Fruit fly (Drosophila melanogaster) whole organism, embryonic: ENCODE measurements around the gene CG43922.
A peak's percentile ranks its signal among the peaks of the same experiment; 100 is the strongest.

ENCODE experiments used
- Aef1 ChIP-seq: fragments of 200-800 bp; sonication (Bioruptor generic); IDR thresholded peaks from 3 replicates; pipeline ENCODE4 v1.3.6; 2022; ENCODE audit warnings: missing biosample characterization, missing genetic modification characterization
- B-H1 ChIP-seq: fragments of 200-800 bp; sonication (Bioruptor generic); IDR thresholded peaks from 3 replicates; pipeline ENCODE4 v1.3.6; 2022; ENCODE audit warnings: missing biosample characterization, missing genetic modification characterization
- CG10147 ChIP-seq: fragments of 200-800 bp; sonication (Bioruptor generic); optimal IDR thresholded peaks from 2 replicates; lab custom pipeline; 2019; ENCODE audit warnings: missing biosample characterization, mild to moderate bottlenecking, missing genetic modification characterization, moderate library complexity
- CG10959 ChIP-seq: fragments of 200-800 bp; sonication (Bioruptor generic); IDR thresholded peaks from 2 replicates; pipeline ENCODE4 v1.3.6; 2022; ENCODE audit warnings: missing biosample characterization, missing genetic modification characterization
- CG11085 ChIP-seq: fragments of 200-800 bp; sonication (Bioruptor generic); IDR thresholded peaks from 2 replicates; pipeline ENCODE4 v1.3.6; 2022; ENCODE audit warnings: missing biosample characterization, missing genetic modification characterization
- CG11398 ChIP-seq: fragments of 200-800 bp; sonication (Bioruptor generic); optimal IDR thresholded peaks from 2 replicates; lab custom pipeline; 2016; ENCODE audit warnings: missing biosample characterization, missing genetic modification characterization
- CG12219 ChIP-seq: fragments of 200-800 bp; sonication (Bioruptor generic); optimal IDR thresholded peaks from 3 replicates; lab custom pipeline; 2018; ENCODE audit warnings: missing biosample characterization, mild to moderate bottlenecking, missing genetic modification characterization
- CG12391 ChIP-seq: fragments of 200-800 bp; sonication (Bioruptor generic); optimal IDR thresholded peaks from 3 replicates; lab custom pipeline; 2018; ENCODE audit warnings: missing biosample characterization, mild to moderate bottlenecking, missing genetic modification characterization, moderate library complexity
- CG14014 ChIP-seq: fragments of 200-800 bp; sonication (Bioruptor generic); IDR thresholded peaks from 2 replicates; pipeline ENCODE4 v1.3.6; 2022; ENCODE audit warnings: missing biosample characterization, missing genetic modification characterization
- CG14050 ChIP-seq: fragments of 200-800 bp; sonication (Bioruptor generic); IDR thresholded peaks from 3 replicates; pipeline ENCODE4 v1.3.6; 2022; ENCODE audit warnings: missing biosample characterization, missing genetic modification characterization
- CG14441 ChIP-seq: fragments of 200-800 bp; sonication (Bioruptor generic); IDR thresholded peaks from 2 replicates; pipeline ENCODE4 v1.3.6; 2022; ENCODE audit warnings: missing biosample characterization, missing genetic modification characterization
- CG14667 ChIP-seq: fragments of 200-800 bp; sonication (Bioruptor generic); IDR thresholded peaks from 2 replicates; pipeline ENCODE4 v1.3.6; 2022; ENCODE audit warnings: missing biosample characterization, missing genetic modification characterization
- CG1529 ChIP-seq: fragments of 200-800 bp; sonication (Bioruptor generic); optimal IDR thresholded peaks from 3 replicates; lab custom pipeline; 2018; ENCODE audit warnings: missing biosample characterization, missing genetic modification characterization
- CG17385 ChIP-seq: fragments of 200-800 bp; sonication (Bioruptor generic); optimal IDR thresholded peaks from 3 replicates; lab custom pipeline; 2018; ENCODE audit warnings: missing biosample characterization, mild to moderate bottlenecking, missing genetic modification characterization
- CG17802 ChIP-seq: fragments of 200-800 bp; sonication (Bioruptor generic); optimal IDR thresholded peaks from 2 replicates; lab custom pipeline; 2018; ENCODE audit warnings: missing biosample characterization, mild to moderate bottlenecking, missing genetic modification characterization, moderate library complexity
- CG2120 ChIP-seq: fragments of 200-800 bp; sonication (Bioruptor generic); optimal IDR thresholded peaks from 3 replicates; lab custom pipeline; 2016; ENCODE audit warnings: missing biosample characterization, missing genetic modification characterization
- CG2678 ChIP-seq: fragments of 200-800 bp; sonication (Bioruptor generic); optimal IDR thresholded peaks from 3 replicates; lab custom pipeline; 2019; ENCODE audit warnings: missing biosample characterization, mild to moderate bottlenecking, missing genetic modification characterization, moderate library complexity
- CG2889 ChIP-seq: fragments of 200-800 bp; sonication (Bioruptor generic); IDR thresholded peaks from 3 replicates; pipeline ENCODE4 v1.3.6; 2022; ENCODE audit warnings: missing biosample characterization, missing genetic modification characterization
- CG31365 ChIP-seq: fragments of 200-800 bp; sonication (Bioruptor generic); optimal IDR thresholded peaks from 2 replicates; lab custom pipeline; 2018; ENCODE audit warnings: missing biosample characterization, mild to moderate bottlenecking, missing genetic modification characterization
- CG4730 ChIP-seq: fragments of 200-800 bp; sonication (Bioruptor generic); IDR thresholded peaks from 2 replicates; pipeline ENCODE4 v1.3.6; 2022; ENCODE audit warnings: missing biosample characterization, missing genetic modification characterization
- CG7928 ChIP-seq: fragments of 200-800 bp; sonication (Bioruptor generic); optimal IDR thresholded peaks from 2 replicates; lab custom pipeline; 2017; ENCODE audit warnings: missing biosample characterization, mild to moderate bottlenecking, missing genetic modification characterization
- CG8290 ChIP-seq, 3 experiments: fragments of 200-800 bp; sonication (Bioruptor generic); optimal IDR thresholded peaks; 2 replicates each; lab custom pipeline; 2016 to 2019; ENCODE audit warnings: missing biosample characterization in 3 of 3, missing genetic modification characterization in 3 of 3, mild to moderate bottlenecking in 2 of 3, moderate library complexity in 1 of 3
- CG8359 ChIP-seq: fragments of 200-800 bp; sonication (Bioruptor generic); optimal IDR thresholded peaks from 2 replicates; lab custom pipeline; 2017; ENCODE audit warnings: missing biosample characterization, mild to moderate bottlenecking, missing genetic modification characterization, borderline replicate concordance
- CG9437 ChIP-seq: fragments of 200-800 bp; sonication (Bioruptor generic); optimal IDR thresholded peaks from 2 replicates; lab custom pipeline; 2018; ENCODE audit warnings: missing biosample characterization, mild to moderate bottlenecking, missing genetic modification characterization
- CG9932 ChIP-seq: fragments of 200-800 bp; sonication (Bioruptor generic); IDR thresholded peaks from 2 replicates; pipeline ENCODE4 v1.3.6; 2022; ENCODE audit warnings: missing biosample characterization, missing genetic modification characterization
- Camta ChIP-seq: fragments of 200-800 bp; sonication (Bioruptor generic); optimal IDR thresholded peaks from 2 replicates; lab custom pipeline; 2016; ENCODE audit warnings: missing biosample characterization, missing genetic modification characterization
- CkIIα-i1 ChIP-seq: fragments of 200-800 bp; sonication (Bioruptor generic); IDR thresholded peaks from 2 replicates; pipeline ENCODE4 v1.3.6; 2022; ENCODE audit warnings: missing biosample characterization, missing genetic modification characterization
- D ChIP-seq, 2 experiments: fragments of 200-800 bp in 1 of 2; fragments of >200 bp in 1 of 2; sonication (Bioruptor generic) in 1 of 2; optimal IDR thresholded peaks; 2 replicates in 1 of 2; 3 replicates in 1 of 2; lab custom pipeline; 2017; ENCODE audit warnings: mild to moderate bottlenecking in 1 of 2, missing biosample characterization in 1 of 2, missing genetic modification characterization in 1 of 2, missing genetic modification reagents in 1 of 2
- Dip2 ChIP-seq: fragments of 200-800 bp; sonication (Bioruptor generic); IDR thresholded peaks from 2 replicates; pipeline ENCODE4 v1.3.6; 2022; ENCODE audit warnings: missing biosample characterization, missing genetic modification characterization
- Dll ChIP-seq: fragments of 200-800 bp; sonication (Bioruptor generic); IDR thresholded peaks from 4 replicates; pipeline ENCODE4 v1.3.6; 2022; ENCODE audit warnings: missing biosample characterization, missing genetic modification characterization; ENCODE audit not compliant: partially characterized antibody
- Eip74EF ChIP-seq, 2 experiments: fragments of 200-800 bp in 1 of 2; fragments of >200 bp in 1 of 2; sonication (Bioruptor generic) in 1 of 2; optimal IDR thresholded peaks; 2 replicates each; lab custom pipeline; 2017 to 2019; ENCODE audit warnings: missing biosample characterization in 2 of 2, missing genetic modification characterization in 2 of 2, mild to moderate bottlenecking in 1 of 2, moderate library complexity in 1 of 2
- Meics ChIP-seq: fragments of 200-800 bp; sonication (Bioruptor generic); optimal IDR thresholded peaks from 2 replicates; lab custom pipeline; 2017; ENCODE audit warnings: missing biosample characterization, mild to moderate bottlenecking, missing genetic modification characterization
- Spps ChIP-seq: fragments of 200-800 bp; sonication (Bioruptor generic); optimal IDR thresholded peaks from 2 replicates; lab custom pipeline; 2018; ENCODE audit warnings: missing biosample characterization, mild to moderate bottlenecking, missing genetic modification characterization
- ara ChIP-seq: fragments of 200-800 bp; sonication (Bioruptor generic); IDR thresholded peaks from 2 replicates; pipeline ENCODE4 v1.3.6; 2022; ENCODE audit warnings: missing biosample characterization, missing genetic modification characterization
- az2 ChIP-seq: fragments of 200-800 bp; sonication (Bioruptor generic); optimal IDR thresholded peaks from 3 replicates; lab custom pipeline; 2016; ENCODE audit warnings: missing biosample characterization, missing genetic modification characterization
- bowl ChIP-seq: fragments of 200-800 bp; sonication (Bioruptor generic); IDR thresholded peaks from 2 replicates; pipeline ENCODE4 v1.3.6; 2022; ENCODE audit warnings: missing biosample characterization, missing genetic modification characterization
- cato ChIP-seq: fragments of 200-800 bp; sonication (Bioruptor generic); optimal IDR thresholded peaks from 2 replicates; lab custom pipeline; 2016; ENCODE audit warnings: missing biosample characterization, missing genetic modification characterization, borderline replicate concordance
- dati ChIP-seq: fragments of 200-800 bp; sonication (Bioruptor generic); IDR thresholded peaks from 2 replicates; pipeline ENCODE4 v1.3.6; 2022; ENCODE audit warnings: missing biosample characterization, missing genetic modification characterization
- fd102C ChIP-seq: fragments of 200-800 bp; sonication (Bioruptor generic); optimal IDR thresholded peaks from 2 replicates; lab custom pipeline; 2018; ENCODE audit warnings: missing biosample characterization, mild to moderate bottlenecking, missing genetic modification characterization, moderate library complexity
- fd64A ChIP-seq: fragments of 200-800 bp; sonication (Bioruptor generic); optimal IDR thresholded peaks from 3 replicates; lab custom pipeline; 2018; ENCODE audit warnings: missing biosample characterization, mild to moderate bottlenecking, missing genetic modification characterization
- insv ChIP-seq, 2 experiments: fragments of 200-800 bp; sonication (Bioruptor generic); optimal IDR thresholded peaks; 3 replicates each; lab custom pipeline; 2016 to 2018; ENCODE audit warnings: missing biosample characterization in 2 of 2, missing genetic modification characterization in 2 of 2
- luna ChIP-seq: fragments of 200-800 bp; sonication (Bioruptor generic); optimal IDR thresholded peaks from 2 replicates; lab custom pipeline; 2016; ENCODE audit warnings: missing biosample characterization, missing genetic modification characterization
- nau ChIP-seq: fragments of 200-800 bp; sonication (Bioruptor generic); optimal IDR thresholded peaks from 3 replicates; lab custom pipeline; 2017; ENCODE audit warnings: missing biosample characterization, mild to moderate bottlenecking, missing genetic modification characterization, missing genetic modification reagents
- nmo ChIP-seq: fragments of 200-800 bp; sonication (Bioruptor generic); optimal IDR thresholded peaks from 2 replicates; lab custom pipeline; 2018; ENCODE audit warnings: missing biosample characterization, mild to moderate bottlenecking, missing genetic modification characterization, moderate library complexity
- nom ChIP-seq: fragments of 200-800 bp; sonication (Bioruptor generic); optimal IDR thresholded peaks from 2 replicates; lab custom pipeline; 2017; ENCODE audit warnings: missing biosample characterization, missing genetic modification characterization, mild to moderate bottlenecking, moderate library complexity, missing genetic modification reagents
- phol ChIP-seq: fragments of 200-800 bp; sonication (Bioruptor generic); optimal IDR thresholded peaks from 3 replicates; lab custom pipeline; 2018; ENCODE audit warnings: missing biosample characterization, mild to moderate bottlenecking, missing genetic modification characterization, moderate library complexity
- psq ChIP-seq: fragments of 200-800 bp; sonication (Bioruptor generic); optimal IDR thresholded peaks from 2 replicates; lab custom pipeline; 2017; ENCODE audit warnings: missing biosample characterization, missing genetic modification characterization
- schlank ChIP-seq: fragments of 200-800 bp; sonication (Bioruptor generic); optimal IDR thresholded peaks from 2 replicates; lab custom pipeline; 2018; ENCODE audit warnings: missing biosample characterization, mild to moderate bottlenecking, missing genetic modification characterization
- sima ChIP-seq: fragments of 200-800 bp; sonication (Bioruptor generic); optimal IDR thresholded peaks from 2 replicates; lab custom pipeline; 2016; ENCODE audit warnings: missing biosample characterization, missing genetic modification characterization
- sqz ChIP-seq: fragments of 200-800 bp; sonication (Bioruptor generic); optimal IDR thresholded peaks from 3 replicates; lab custom pipeline; 2018; ENCODE audit warnings: missing biosample characterization, mild to moderate bottlenecking, missing genetic modification characterization
- yki ChIP-seq: fragments of >200 bp; optimal IDR thresholded peaks from 3 replicates; lab custom pipeline; 2018

CG43922 gene

DNA sequence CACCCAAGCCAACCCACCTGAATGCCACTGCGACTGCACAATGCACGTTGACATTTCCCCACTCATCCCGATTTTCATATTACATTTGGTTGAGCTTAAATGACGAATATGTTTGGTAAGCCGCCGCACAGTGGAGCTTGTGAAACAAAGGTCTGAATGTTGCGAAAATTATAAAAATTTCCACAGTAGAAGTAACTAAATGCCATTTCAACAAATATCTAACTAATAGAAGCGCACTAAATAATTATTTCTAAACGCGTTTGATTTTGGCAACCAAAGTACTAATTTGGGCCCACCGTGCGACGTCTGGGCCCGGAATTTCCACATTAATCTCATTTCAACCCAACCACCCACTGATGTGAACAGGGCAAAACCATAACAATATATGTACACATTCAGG, 1.7 kb downstream of the CG43922 start (continued):
- TF ChIP-seq bowl (no peak), CG2120 (no peak), nmo (peak; percentile 14), CG1529 (no peak), CG14050 (GFP tag; lab: Robert Waterston, UW) (no peak), CG10959 (GFP tag; lab: Robert Waterston, UW) (no peak), sima (GFP tag; lab: Kevin White, UChicago) (no peak), CkIIα-i1 (no peak), B-H1 (GFP tag; lab: Robert Waterston, UW) (0 out of 3 replicates have a peak, but pooled peaks have one; percentile 14), cato (GFP tag; lab: Kevin White, UChicago) (no peak), CG9932 (no peak), phol (tag; lab: Kevin White, UChicago) (peak; percentile 23), psq (GFP tag; lab: Kevin White, UChicago) (no peak), CG11398 (GFP tag; lab: Kevin White, UChicago) (no peak), az2 (GFP tag; lab: Kevin White, UChicago) (no peak), CG12219 (GFP tag; lab: Kevin White, UChicago) (peak; percentile 3), nau (GFP tag; lab: Kevin White, UChicago) (no peak), Camta (GFP tag; lab: Kevin White, UChicago) (no peak), CG14667 (GFP tag; lab: Robert Waterston, UW) (peak; percentile 10; the same call in 1 of the 2 replicates), CG4730 (GFP tag; lab: Robert Waterston, UW) (no peak; the same call in 1 of the 2 replicates), Spps (tag; lab: Kevin White, UChicago) (no peak), dati (GFP tag; lab: Robert Waterston, UW) (no peak), CG12391 (tag; lab: Kevin White, UChicago) (peak; percentile 7), ara (GFP tag; lab: Robert Waterston, UW) (0 out of 2 replicates have a peak, but pooled peaks have one; percentile 13), CG14441 (GFP tag; lab: Robert Waterston, UW) (no peak), schlank (tag; lab: Kevin White, UChicago) (no peak), Aef1 (GFP tag; lab: Robert Waterston, UW) (no peak), Meics (GFP tag; lab: Kevin White, UChicago) (peak; percentile 4), CG7928 (GFP tag; lab: Kevin White, UChicago) (no peak), insv (GFP tag; optimal IDR thresholded peaks at IDR 0.05; lab: Kevin White, UChicago) (no peak), CG11085 (GFP tag; lab: Robert Waterston, UW) (no peak), CG9437 (GFP tag; lab: Kevin White, UChicago) (no peak), Dll (GFP tag; lab: Robert Waterston, UW) (no peak), nom (no peak), CG31365 (tag; lab: Kevin White, UChicago) (no peak), CG2889 (no peak), yki (lab: Kevin White, UChicago) (no peak), CG17802 (no peak), fd64A (no peak), Dip2 (GFP tag; lab: Robert Waterston, UW) (no peak), CG10147 (GFP tag; lab: Kevin White, UChicago) (no peak), D (optimal IDR thresholded peaks at IDR 0.05; lab: Kevin White, UChicago) (no peak), D (GFP tag; optimal IDR thresholded peaks at IDR 0.05; lab: Kevin White, UChicago) (peak; percentile 23), CG17385 (GFP tag; lab: Kevin White, UChicago) (no peak), CG14014 (GFP tag; lab: Robert Waterston, UW) (no peak), sqz (GFP tag; lab: Kevin White, UChicago) (no peak), CG8290 (GFP tag; optimal IDR thresholded peaks at IDR 0.05; lab: Kevin White, UChicago) (no peak), CG8290 (tag; optimal IDR thresholded peaks at IDR 0.05; lab: Kevin White, UChicago) (no peak), luna (no peak), Eip74EF (GFP tag; optimal IDR thresholded peaks at IDR 0.05; lab: Kevin White, UChicago) (no peak), CG8359 (GFP tag; lab: Kevin White, UChicago) (no peak), fd102C (GFP tag; lab: Kevin White, UChicago) (no peak), CG2678 (tag; lab: Kevin White, UChicago) (peak; percentile 10)
